Worm (Caenorhabditis elegans): ENCODE results near the gene F11C1.4.

Gene F11C1.4

DNA sequence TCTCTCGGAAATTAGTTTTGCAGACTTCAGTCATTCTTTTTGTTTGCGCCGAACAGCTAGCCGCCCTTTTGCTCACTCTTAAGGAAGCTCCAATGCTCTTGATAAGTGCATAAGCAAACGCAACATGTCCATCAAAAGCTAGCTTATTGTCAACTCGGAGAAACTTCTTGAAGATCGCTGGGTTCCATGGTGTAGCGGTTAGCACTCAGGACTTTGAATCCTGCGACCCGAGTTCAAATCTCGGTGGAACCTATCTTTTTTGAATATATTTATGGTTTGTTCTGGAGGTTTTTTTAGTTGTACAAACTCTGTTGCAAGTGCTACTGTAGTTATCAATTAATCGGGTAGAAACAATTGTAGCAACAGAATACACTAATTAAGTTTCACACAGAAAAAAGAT, 39.4 kb upstream of the F11C1.4 start (continued):
- no peak for TF ChIP-seq F10B5.3 (tag; optimal IDR thresholded peaks at IDR 0.05)
- no peak for TF ChIP-seq nhr-77 (tag; optimal IDR thresholded peaks at IDR 0.05)
- TF ChIP-seq ceh-32 (tag; optimal IDR thresholded peaks at IDR 0.05; ENCODE audit: poor library complexity) = no peak
- TF ChIP-seq nhr-10 (tag; optimal IDR thresholded peaks at IDR 0.05) = no peak
- TF ChIP-seq nhr-76 (tag; optimal IDR thresholded peaks at IDR 0.05) = no peak
- TF ChIP-seq php-3 (GFP tag; IDR thresholded peaks at IDR 0.05) = no peak
- TF ChIP-seq nhr-28 (tag; optimal IDR thresholded peaks at IDR 0.05) = no peak

DNA sequence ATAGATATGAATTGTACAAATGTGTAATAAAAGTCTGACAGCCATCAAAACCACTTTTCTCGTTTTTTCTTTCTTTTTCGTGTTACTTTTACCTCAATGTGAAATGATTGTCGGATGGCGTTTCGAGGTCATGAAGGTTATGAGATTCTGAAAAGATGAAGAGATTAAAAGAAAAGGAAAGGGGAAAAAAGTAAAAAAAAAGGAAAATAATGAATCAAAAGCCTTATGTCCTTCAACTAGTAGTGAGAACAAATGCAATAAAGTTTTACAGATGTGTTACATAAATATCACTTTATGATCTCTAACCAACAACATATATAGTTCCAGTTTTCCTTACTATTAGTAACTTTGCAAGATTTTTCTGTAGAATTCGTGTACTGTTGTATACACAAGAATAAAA, 36.1 kb upstream of the F11C1.4 start, which contains the start of gene gmap-3:
Gene gmap-3, minus strand, starts transcription at position 148 of the 400 bp plus-strand sequence.
- TF ChIP-seq mep-1 (tag; optimal IDR thresholded peaks at IDR 0.05) = no peak
- no peak for TF ChIP-seq R02D3.7 (tag; optimal IDR thresholded peaks at IDR 0.05)
- peak; percentile 8 for TF ChIP-seq aha-1 (tag)
- TF ChIP-seq nhr-111 (GFP tag; optimal IDR thresholded peaks at IDR 0.05) = no peak
- TF ChIP-seq unc-39 (tag; optimal IDR thresholded peaks at IDR 0.05) = no peak
- TF ChIP-seq zfp-2 (tag; optimal IDR thresholded peaks at IDR 0.05) = no peak
- no peak for TF ChIP-seq mdl-1 (tag; optimal IDR thresholded peaks at IDR 0.05)

DNA sequence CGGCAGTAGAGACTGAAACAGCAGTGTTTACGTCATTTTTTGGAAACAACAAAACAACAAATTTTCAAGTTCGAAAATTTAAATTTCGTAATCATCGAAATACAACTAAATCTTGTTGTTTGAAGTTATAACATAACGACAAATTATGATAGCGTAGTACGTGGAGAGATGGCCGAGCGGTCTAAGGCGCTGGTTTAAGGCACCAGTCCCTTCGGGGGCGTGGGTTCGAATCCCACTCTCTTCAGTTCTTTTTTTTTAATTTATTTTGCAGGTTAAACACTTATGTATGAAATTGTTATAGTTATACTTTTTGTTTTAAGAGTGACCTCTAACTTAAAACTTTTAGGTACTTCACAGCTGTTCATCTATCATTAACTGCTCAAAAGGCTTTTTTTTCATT, 34.6 kb upstream of the F11C1.4 start:
- TF ChIP-seq nhr-28 (tag; optimal IDR thresholded peaks at IDR 0.05) (peak; percentile 10), snpc-1.2 (GFP tag; IDR thresholded peaks at IDR 0.05) (peak; percentile 81), madf-5 (GFP tag; IDR thresholded peaks at IDR 0.05) (0 out of 4 replicates have a peak, but pooled peaks of 1 of the 2 experiments have one; percentile 17), vab-7 (GFP tag; IDR thresholded peaks at IDR 0.05) (peak; percentile 46; the same call in 1 of the 2 replicates), hmg-1.1 (GFP tag; IDR thresholded peaks at IDR 0.05) (0 out of 2 replicates have a peak, but pooled peaks have one; percentile 36), zfp-2 (tag; optimal IDR thresholded peaks at IDR 0.05) (no peak), F37D6.2 (tag; optimal IDR thresholded peaks at IDR 0.05) (no peak), lin-38 (GFP tag; IDR thresholded peaks at IDR 0.05) (peak; percentile 57), egl-43 (GFP tag; IDR thresholded peaks at IDR 0.05) (peak; percentile 28; the same call in 1 of the 2 replicates), daf-16 (GFP tag; optimal IDR thresholded peaks at IDR 0.05) (no peak), daf-16 (tag; optimal IDR thresholded peaks at IDR 0.05) (peak; percentile 47), hlh-11 (tag; optimal IDR thresholded peaks at IDR 0.05) (peak; percentile 9), lim-7 (GFP tag; IDR thresholded peaks at IDR 0.05) (peak; percentile 72; the same call in 1 of the 2 replicates), Y48G9A.11 (GFP tag; IDR thresholded peaks at IDR 0.05) (0 out of 2 replicates have a peak, but pooled peaks have one; percentile 33), zfp-3 (GFP tag; conservative IDR thresholded peaks at IDR 0.05) (no peak), duxl-1 (tag; optimal IDR thresholded peaks at IDR 0.05; ENCODE audit: poor library complexity) (peak; percentile 33), skn-1 (tag; optimal IDR thresholded peaks at IDR 0.05) (no peak), dmd-6 (GFP tag; IDR thresholded peaks at IDR 0.05) (peak; percentile 35; the same call in 1 of the 2 replicates), nhr-48 (tag; optimal IDR thresholded peaks at IDR 0.05) (peak; percentile 22), hif-1 (tag; optimal IDR thresholded peaks at IDR 0.05) (no peak), dmd-8 (GFP tag; IDR thresholded peaks at IDR 0.05) (0 out of 2 replicates have a peak, but pooled peaks have one; percentile 26)

- TF ChIP-seq hmg-1.1 (GFP tag; IDR thresholded peaks at IDR 0.05) (no peak), arid-1 (GFP tag; conservative IDR thresholded peaks at IDR 0.05) (no peak), lsy-2 (tag; optimal IDR thresholded peaks at IDR 0.05) (no peak), fos-1 (tag; optimal IDR thresholded peaks at IDR 0.05) (no peak)
These were observed 33.7 kb upstream of the F11C1.4 start, which contains the start of gene gmap-2 for ce11 chrX:12943166-12943565. gmap-2 (minus strand) TSS chrX:12943266.
